Worm (Caenorhabditis elegans): ENCODE data around the gene set-14.

ce11 chrII:10787240-10787639 is 8.9 kb downstream of the set-14 start, which contains the start of gene tag-209:
- TF ChIP-seq unc-39 (tag; optimal IDR thresholded peaks at IDR 0.05) = no peak
- no peak for TF ChIP-seq hmg-11 (tag; optimal IDR thresholded peaks at IDR 0.05)
- TF ChIP-seq nhr-76 (tag; optimal IDR thresholded peaks at IDR 0.05) = no peak
- TF ChIP-seq egl-27 (tag; optimal IDR thresholded peaks at IDR 0.05) = no peak
- TF ChIP-seq sea-2 (GFP tag; optimal IDR thresholded peaks at IDR 0.05) = no peak
- no peak for TF ChIP-seq ceh-82 (tag; optimal IDR thresholded peaks at IDR 0.05)
- TF ChIP-seq pqm-1 (tag; optimal IDR thresholded peaks at IDR 0.05) = no peak
- no peak for TF ChIP-seq nhr-11 (tag; optimal IDR thresholded peaks at IDR 0.05)
- no peak for TF ChIP-seq elt-1 (tag; optimal IDR thresholded peaks at IDR 0.05)
- no peak for TF ChIP-seq pha-4 (tag; optimal IDR thresholded peaks at IDR 0.05)
- no peak for TF ChIP-seq lin-39 (tag; optimal IDR thresholded peaks at IDR 0.05)

Data from whole organism, L3 larva.